Worm (Caenorhabditis elegans) whole organism, late embryonic: ENCODE results near the gene T09A5.5.

Source experiments
- hlh-15 ChIP-seq: sonication (generic microtip); optimal IDR thresholded peaks from 2 replicates; lab custom pipeline; 2016; ENCODE audit warnings: missing genetic modification characterization, missing compliant biosample characterization
- lin-11 ChIP-seq: fragments of 200-800 bp; sonication (Bioruptor generic); optimal IDR thresholded peaks from 2 replicates; lab custom pipeline; 2018; ENCODE audit warnings: mild to moderate bottlenecking, missing genetic modification characterization, missing compliant biosample characterization

ce11 chrII:7827883-7828282, 25.7 kb downstream of the T09A5.5 start:
- TF ChIP-seq hlh-15 (tag; lab: Kevin White, UChicago) (no peak), lin-11 (no peak)
